Worm (Caenorhabditis elegans) whole organism, early embryonic: Measurements from ENCODE around the gene C12D5.5.

Experiments
- B0310.2 ChIP-seq: sonication (generic microtip); optimal IDR thresholded peaks from 2 replicates; lab custom pipeline; 2016; ENCODE audit warnings: mild to moderate bottlenecking, missing genetic modification characterization, missing compliant biosample characterization
- F13C5.2 ChIP-seq: sonication (generic microtip); optimal IDR thresholded peaks from 2 replicates; lab custom pipeline; 2017; ENCODE audit warnings: mild to moderate bottlenecking, missing genetic modification characterization, inconsistent platforms, missing compliant biosample characterization
- aly-1 ChIP-seq: sonication (generic microtip); optimal IDR thresholded peaks from 2 replicates; lab custom pipeline; 2016; ENCODE audit warnings: missing genetic modification characterization, missing compliant biosample characterization
- ama-1 ChIP-seq: fragments of 150-350 bp; optimal IDR thresholded peaks from 2 replicates; lab custom pipeline; 2014
- ceh-13 ChIP-seq: fragments of 200-800 bp; sonication (Bioruptor generic); optimal IDR thresholded peaks from 2 replicates; lab custom pipeline; 2018; ENCODE audit warnings: mild to moderate bottlenecking, missing genetic modification characterization, missing compliant biosample characterization
- ceh-36 ChIP-seq: sonication (generic microtip); optimal IDR thresholded peaks from 2 replicates; lab custom pipeline; 2016; ENCODE audit warnings: missing genetic modification characterization, inconsistent platforms, missing compliant biosample characterization
- flt-1 ChIP-seq: fragments of 200-800 bp; sonication (Bioruptor generic); IDR thresholded peaks from 2 replicates; pipeline ENCODE4 v1.3.6; 2022; ENCODE audit warnings: missing genetic modification characterization, missing compliant biosample characterization
- hnd-1 ChIP-seq: sonication (generic microtip); optimal IDR thresholded peaks from 2 replicates; lab custom pipeline; 2016; ENCODE audit warnings: missing genetic modification characterization, missing compliant biosample characterization
- scrt-1 ChIP-seq: fragments of 200-800 bp; sonication (Bioruptor generic); IDR thresholded peaks from 2 replicates; pipeline ENCODE4 v1.3.6; 2022; ENCODE audit warnings: missing genetic modification characterization, missing compliant biosample characterization
- tbx-11 ChIP-seq: fragments of 200-800 bp; sonication (Bioruptor generic); IDR thresholded peaks from 2 replicates; pipeline ENCODE4 v1.3.6; 2022; ENCODE audit warnings: missing genetic modification characterization, missing compliant biosample characterization
- tbx-37 ChIP-seq: fragments of 200-800 bp; sonication (Bioruptor generic); conservative IDR thresholded peaks from 2 replicates; pipeline ENCODE4 v1.3.6; 2022; ENCODE audit warnings: missing genetic modification reagents, missing genetic modification characterization, missing compliant biosample characterization

DNA sequence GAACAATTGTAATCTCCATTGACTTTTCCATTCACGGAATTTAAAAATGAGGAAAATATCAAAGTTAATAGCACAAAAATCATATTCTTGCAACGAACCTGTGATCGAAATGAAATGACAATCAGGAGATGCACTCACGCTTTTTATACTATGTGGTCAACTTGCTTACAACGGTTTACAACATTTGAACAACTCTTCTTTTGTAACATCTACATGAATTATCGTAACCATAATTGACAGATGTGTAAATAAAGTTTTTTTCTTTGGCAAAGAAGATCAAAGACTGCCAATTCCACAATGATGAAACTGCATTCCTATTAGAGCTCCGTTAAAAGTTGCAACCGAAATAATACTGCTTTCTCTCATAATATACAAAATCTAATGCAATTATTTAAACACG, 28.3 kb upstream of the C12D5.5 start, which contains the start of gene F07C4.10:
- TF ChIP-seq ceh-13 (GFP tag; lab: Kevin White, UChicago): no peak
- no peak for TF ChIP-seq F13C5.2
- TF ChIP-seq ama-1 (lab: Kevin White, UChicago): no peak
- no peak for TF ChIP-seq scrt-1 (GFP tag; lab: Robert Waterston, UW)
- TF ChIP-seq ceh-36 (tag; lab: Kevin White, UChicago): no peak
- no peak for TF ChIP-seq tbx-11
- TF ChIP-seq hnd-1 (tag; lab: Kevin White, UChicago): no peak
- no peak for TF ChIP-seq B0310.2 (tag; lab: Kevin White, UChicago)
- no peak for TF ChIP-seq flt-1 (GFP tag; lab: Robert Waterston, UW)
- TF ChIP-seq aly-1 (tag; lab: Kevin White, UChicago): no peak
- TF ChIP-seq tbx-37 (GFP tag; lab: Robert Waterston, UW): no peak
